Fruit fly (Drosophila melanogaster): ENCODE measurements around the gene lap.

The lap gene

DNA sequence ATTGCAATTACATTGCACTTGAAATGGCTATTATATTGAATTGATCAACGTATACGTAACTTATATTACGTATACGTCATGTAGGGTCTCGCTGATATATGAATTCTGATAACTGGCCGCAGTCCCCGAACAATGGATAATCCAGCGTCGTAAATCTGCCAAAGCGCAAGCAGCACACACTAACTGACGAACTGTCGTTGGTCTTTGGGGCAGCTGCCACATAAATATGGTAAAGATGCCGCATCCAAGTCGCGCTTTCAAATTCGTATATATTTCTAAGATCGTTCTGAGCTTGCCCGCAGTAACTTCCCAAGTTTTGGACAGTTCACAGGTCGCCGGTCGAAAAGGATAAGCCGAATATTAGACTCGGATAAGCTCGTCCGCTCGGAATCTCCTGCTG, 54.7 kb downstream of the lap start, which contains the start of gene CG14607:
Gene CG14607 (plus strand): TSS at position 301 of the 400 bp plus-strand sequence.
- TF ChIP-seq toe (GFP tag; optimal IDR thresholded peaks at IDR 0.05) = no peak
- no peak for TF ChIP-seq pad (GFP tag; optimal IDR thresholded peaks at IDR 0.05)
- no peak for TF ChIP-seq CG1620 (GFP tag; optimal IDR thresholded peaks at IDR 0.05)
- TF ChIP-seq cnc (optimal IDR thresholded peaks at IDR 0.05) = no peak
- no peak for TF ChIP-seq bab1 (GFP tag; optimal IDR thresholded peaks at IDR 0.05)
- no peak for TF ChIP-seq Hr96 (GFP tag; optimal IDR thresholded peaks at IDR 0.05)
- no peak for TF ChIP-seq CG33017 (tag; optimal IDR thresholded peaks at IDR 0.05)
- TF ChIP-seq CG7101 (tag; optimal IDR thresholded peaks at IDR 0.05) = no peak
- no peak for TF ChIP-seq CG7045 (GFP tag; optimal IDR thresholded peaks at IDR 0.05)

DNA sequence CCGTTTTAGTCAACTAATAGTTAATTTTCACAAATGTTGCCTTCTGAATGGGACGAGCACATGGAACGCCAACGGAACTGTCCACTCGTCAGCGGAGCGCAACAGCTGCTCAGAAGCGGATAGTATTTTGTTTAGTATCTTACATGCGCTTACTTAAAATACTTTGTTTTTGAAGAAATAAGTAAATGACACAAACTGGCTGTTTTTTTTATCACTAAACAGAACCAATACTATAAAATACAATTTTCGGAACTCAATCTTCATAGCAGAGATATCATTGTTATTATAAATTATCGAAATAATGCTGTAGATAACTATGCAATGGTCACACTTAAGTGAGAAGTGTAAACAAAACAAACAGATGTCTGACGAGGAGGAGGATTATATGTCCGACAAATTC, 60.1 kb downstream of the lap start, which contains the start of the genes Noc3 and CG10053:
Gene Noc3 (minus strand): TSS at position 81 of the 400 bp plus-strand sequence.
Gene CG10053 (plus strand): TSS at position 202 of the 400 bp plus-strand sequence.
- no peak for TF ChIP-seq tj (GFP tag; optimal IDR thresholded peaks at IDR 0.05)
- peak; percentile 22 for TF ChIP-seq bab1 (GFP tag; optimal IDR thresholded peaks at IDR 0.05)
- no peak for TF ChIP-seq CG7101 (tag; optimal IDR thresholded peaks at IDR 0.05)
- no peak for TF ChIP-seq CG12768 (GFP tag; optimal IDR thresholded peaks at IDR 0.05)
- no peak for TF ChIP-seq CG14711 (tag; optimal IDR thresholded peaks at IDR 0.05)
- no peak for TF ChIP-seq Clk (GFP tag; optimal IDR thresholded peaks at IDR 0.05)
- no peak for TF ChIP-seq cnc (optimal IDR thresholded peaks at IDR 0.05)
- TF ChIP-seq CG33017 (tag; optimal IDR thresholded peaks at IDR 0.05) = no peak
- TF ChIP-seq CG11617 (GFP tag; optimal IDR thresholded peaks at IDR 0.05) = no peak
- TF ChIP-seq CG1620 (GFP tag; optimal IDR thresholded peaks at IDR 0.05) = no peak
- TF ChIP-seq Mnt (GFP tag; optimal IDR thresholded peaks at IDR 0.05) = peak; percentile 96
- no peak for TF ChIP-seq CG5204 (GFP tag; optimal IDR thresholded peaks at IDR 0.05)
- no peak for TF ChIP-seq ovo (GFP tag; optimal IDR thresholded peaks at IDR 0.05)
- TF ChIP-seq cic (GFP tag; optimal IDR thresholded peaks at IDR 0.05) = no peak
- no peak for TF ChIP-seq kay (GFP tag; ENCODE audit: borderline replicate concordance)

DNA sequence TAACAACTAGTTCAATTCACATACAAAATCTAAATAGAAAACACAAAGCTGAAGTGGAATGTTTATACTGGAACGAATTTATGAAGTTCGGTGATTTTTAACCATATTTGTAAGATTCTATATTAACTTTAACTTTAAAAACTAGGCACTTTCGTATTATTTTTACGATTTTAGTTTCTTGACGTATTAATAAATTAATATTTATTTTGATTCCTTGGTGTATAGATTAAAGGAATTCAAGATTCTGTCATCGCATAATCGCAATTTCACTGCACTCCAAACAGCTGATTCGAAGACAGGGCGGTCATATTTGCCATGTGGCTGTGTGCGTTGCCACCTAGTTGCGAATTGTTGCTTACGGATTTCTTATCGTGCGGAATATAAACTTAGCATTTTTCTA, 62.7 kb downstream of the lap start, which contains the start of the genes CG1227 and Dtwd2:
Gene CG1227 (minus strand): TSS at position 279 of the 400 bp plus-strand sequence.
Gene Dtwd2 (plus strand): TSS at position 336 of the 400 bp plus-strand sequence.
- TF ChIP-seq Clk (GFP tag; optimal IDR thresholded peaks at IDR 0.05) (peak; percentile 37), CG33017 (tag; optimal IDR thresholded peaks at IDR 0.05) (peak; percentile 99), toe (GFP tag; optimal IDR thresholded peaks at IDR 0.05) (peak; percentile 78), CG11617 (GFP tag; optimal IDR thresholded peaks at IDR 0.05) (peak; percentile 94), cnc (optimal IDR thresholded peaks at IDR 0.05) (no peak), CG7045 (GFP tag; optimal IDR thresholded peaks at IDR 0.05) (peak; percentile 97), tj (GFP tag; optimal IDR thresholded peaks at IDR 0.05) (peak; percentile 77), CG5204 (GFP tag; optimal IDR thresholded peaks at IDR 0.05) (peak; percentile 83), CG12768 (GFP tag; optimal IDR thresholded peaks at IDR 0.05) (peak; percentile 85), CG14711 (tag; optimal IDR thresholded peaks at IDR 0.05) (peak; percentile 97), pad (GFP tag; optimal IDR thresholded peaks at IDR 0.05) (peak; percentile 72), Hr96 (GFP tag; optimal IDR thresholded peaks at IDR 0.05) (peak; percentile 74), kay (GFP tag; ENCODE audit: borderline replicate concordance) (peak; percentile 29), bab1 (GFP tag; optimal IDR thresholded peaks at IDR 0.05) (peak; percentile 99), CG1620 (GFP tag; optimal IDR thresholded peaks at IDR 0.05) (peak; percentile 57), Crg-1 (GFP tag; optimal IDR thresholded peaks at IDR 0.05) (peak; percentile 64), Mnt (GFP tag; optimal IDR thresholded peaks at IDR 0.05) (peak; percentile 91), ovo (GFP tag; optimal IDR thresholded peaks at IDR 0.05) (peak; percentile 40), cic (GFP tag; optimal IDR thresholded peaks at IDR 0.05) (peak; percentile 63), CG7101 (tag; optimal IDR thresholded peaks at IDR 0.05) (peak; percentile 98)
